Worm (Caenorhabditis elegans) whole organism, early embryonic: ENCODE results near the gene C34C6.9.

Experiments
- B0310.2 ChIP-seq: sonication (generic microtip); optimal IDR thresholded peaks from 2 replicates; lab custom pipeline; 2016; ENCODE audit warnings: mild to moderate bottlenecking, missing genetic modification characterization, missing compliant biosample characterization
- F13C5.2 ChIP-seq: sonication (generic microtip); optimal IDR thresholded peaks from 2 replicates; lab custom pipeline; 2017; ENCODE audit warnings: mild to moderate bottlenecking, missing genetic modification characterization, inconsistent platforms, missing compliant biosample characterization
- aly-1 ChIP-seq: sonication (generic microtip); optimal IDR thresholded peaks from 2 replicates; lab custom pipeline; 2016; ENCODE audit warnings: missing genetic modification characterization, missing compliant biosample characterization
- ama-1 ChIP-seq: fragments of 150-350 bp; optimal IDR thresholded peaks from 2 replicates; lab custom pipeline; 2014
- ceh-13 ChIP-seq: fragments of 200-800 bp; sonication (Bioruptor generic); optimal IDR thresholded peaks from 2 replicates; lab custom pipeline; 2018; ENCODE audit warnings: mild to moderate bottlenecking, missing genetic modification characterization, missing compliant biosample characterization
- ceh-36 ChIP-seq: sonication (generic microtip); optimal IDR thresholded peaks from 2 replicates; lab custom pipeline; 2016; ENCODE audit warnings: missing genetic modification characterization, inconsistent platforms, missing compliant biosample characterization
- ets-7 ChIP-seq: sonication (generic microtip); optimal IDR thresholded peaks from 2 replicates; lab custom pipeline; 2016; ENCODE audit warnings: missing genotype, missing genetic modification characterization, missing compliant biosample characterization
- flt-1 ChIP-seq: fragments of 200-800 bp; sonication (Bioruptor generic); IDR thresholded peaks from 2 replicates; pipeline ENCODE4 v1.3.6; 2022; ENCODE audit warnings: missing genetic modification characterization, missing compliant biosample characterization
- hmbx-1 ChIP-seq: sonication (generic microtip); optimal IDR thresholded peaks from 2 replicates; lab custom pipeline; 2016; ENCODE audit warnings: mild to moderate bottlenecking, missing genetic modification characterization, missing compliant biosample characterization
- hmg-4 ChIP-seq: fragments of 200-800 bp; sonication (Bioruptor generic); optimal IDR thresholded peaks from 2 replicates; lab custom pipeline; 2018; ENCODE audit warnings: mild to moderate bottlenecking, missing genetic modification characterization, missing compliant biosample characterization
- hnd-1 ChIP-seq: sonication (generic microtip); optimal IDR thresholded peaks from 2 replicates; lab custom pipeline; 2016; ENCODE audit warnings: missing genetic modification characterization, missing compliant biosample characterization
- pes-1 ChIP-seq: fragments of 200-800 bp; sonication (Bioruptor generic); IDR thresholded peaks from 2 replicates; pipeline ENCODE4 v1.3.6; 2022; ENCODE audit warnings: missing genetic modification reagents, missing genetic modification characterization, missing compliant biosample characterization
- scrt-1 ChIP-seq: fragments of 200-800 bp; sonication (Bioruptor generic); IDR thresholded peaks from 2 replicates; pipeline ENCODE4 v1.3.6; 2022; ENCODE audit warnings: missing genetic modification characterization, missing compliant biosample characterization
- sea-1 ChIP-seq: fragments of 200-800 bp; sonication (Bioruptor generic); conservative IDR thresholded peaks from 2 replicates; pipeline ENCODE4 v1.3.6; 2022; ENCODE audit warnings: missing genetic modification characterization, missing compliant biosample characterization
- tbx-11 ChIP-seq: fragments of 200-800 bp; sonication (Bioruptor generic); IDR thresholded peaks from 2 replicates; pipeline ENCODE4 v1.3.6; 2022; ENCODE audit warnings: missing genetic modification characterization, missing compliant biosample characterization
- tbx-37 ChIP-seq: fragments of 200-800 bp; sonication (Bioruptor generic); conservative IDR thresholded peaks from 2 replicates; pipeline ENCODE4 v1.3.6; 2022; ENCODE audit warnings: missing genetic modification reagents, missing genetic modification characterization, missing compliant biosample characterization
- tra-4 ChIP-seq: sonication (generic microtip); optimal IDR thresholded peaks from 2 replicates; lab custom pipeline; 2017; ENCODE audit warnings: missing genetic modification characterization, missing compliant biosample characterization

Gene C34C6.9

ce11 chrII:8716231-8716878 is 30.6 kb downstream of the C34C6.9 start, which contains the start of the genes cyn-11 and T01B7.5:
TSS of gene cyn-11 (minus strand) at chrII:8716281.
TSS of gene T01B7.5 (plus strand) at chrII:8716828.
- TF ChIP-seq flt-1 (GFP tag; lab: Robert Waterston, UW) (no peak), pes-1 (GFP tag; lab: Robert Waterston, UW) (no peak), F13C5.2 (tag; lab: Kevin White, UChicago) (peak; percentile 46), scrt-1 (GFP tag; lab: Robert Waterston, UW) (no peak), hmg-4 (GFP tag; lab: Kevin White, UChicago) (no peak), hmbx-1 (peak; percentile 20), aly-1 (tag; lab: Kevin White, UChicago) (no peak), B0310.2 (no peak), sea-1 (0 out of 2 replicates have a peak, but pooled peaks have one; percentile 29), tra-4 (no peak), ceh-13 (GFP tag; lab: Kevin White, UChicago) (no peak), tbx-37 (GFP tag; lab: Robert Waterston, UW) (no peak), ceh-36 (tag; lab: Kevin White, UChicago) (no peak), hnd-1 (tag; lab: Kevin White, UChicago) (peak; percentile 7), tbx-11 (GFP tag; lab: Robert Waterston, UW) (no peak), ets-7 (tag; lab: Kevin White, UChicago) (no peak), ama-1 (lab: Kevin White, UChicago) (no peak)

DNA sequence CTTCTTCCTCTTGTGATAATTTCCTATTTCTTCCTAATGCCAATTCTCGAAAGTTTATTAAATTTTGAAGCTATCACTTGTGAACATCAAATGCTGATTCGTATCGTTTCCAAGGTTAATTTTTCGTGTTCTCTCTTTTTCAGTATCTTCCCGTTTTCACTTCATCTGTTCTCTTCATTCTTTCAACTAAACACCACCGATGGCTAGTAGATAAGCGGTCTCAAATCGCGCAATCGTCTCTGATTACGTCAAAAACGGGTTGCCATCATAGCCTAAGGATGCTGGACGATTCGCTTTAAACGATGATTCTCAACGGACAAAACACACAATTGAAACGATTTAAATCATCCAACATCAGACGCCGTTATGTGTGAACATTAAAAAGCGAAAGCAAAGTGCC is 31.9 kb downstream of the C34C6.9 start:
- TF ChIP-seq ets-7 (tag; lab: Kevin White, UChicago) (no peak), hmg-4 (GFP tag; lab: Kevin White, UChicago) (no peak), F13C5.2 (tag; lab: Kevin White, UChicago) (no peak), hnd-1 (tag; lab: Kevin White, UChicago) (no peak), flt-1 (GFP tag; lab: Robert Waterston, UW) (no peak), tbx-11 (GFP tag; lab: Robert Waterston, UW) (no peak), ceh-36 (tag; lab: Kevin White, UChicago) (no peak), tra-4 (no peak), ceh-13 (GFP tag; lab: Kevin White, UChicago) (no peak), pes-1 (GFP tag; lab: Robert Waterston, UW) (no peak), hmbx-1 (no peak), scrt-1 (GFP tag; lab: Robert Waterston, UW) (no peak), B0310.2 (no peak), ama-1 (lab: Kevin White, UChicago) (no peak), tbx-37 (GFP tag; lab: Robert Waterston, UW) (no peak)

DNA sequence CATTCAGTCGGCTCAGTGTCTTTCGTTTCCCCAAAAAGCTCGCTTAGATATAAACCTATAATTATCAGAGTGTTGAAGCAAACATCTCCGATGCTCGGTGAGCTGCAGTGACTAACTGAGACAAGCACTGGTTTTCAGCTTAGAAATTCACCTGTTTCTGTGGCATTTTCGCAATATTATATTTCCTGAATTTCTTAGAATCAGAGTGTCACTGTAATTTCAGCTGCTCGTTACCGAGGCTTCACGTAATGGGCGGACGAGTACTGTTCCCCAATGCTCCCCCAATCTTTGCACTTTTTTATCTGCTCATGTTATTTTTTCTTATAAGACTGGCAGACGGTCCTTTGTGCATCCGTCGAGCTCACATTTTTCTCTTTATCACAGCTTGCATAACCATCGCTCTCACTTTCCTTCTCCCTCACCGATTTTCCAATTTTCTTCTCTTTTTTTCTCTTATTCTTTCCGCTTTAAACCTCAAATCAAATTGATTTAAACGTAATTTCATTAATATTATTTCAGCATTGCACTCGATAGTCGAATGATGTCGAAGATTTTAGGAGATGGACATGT is 36.3 kb downstream of the C34C6.9 start, which contains the start of gene trcs-2:
Gene trcs-2 (plus strand): TSS at position 520 of the 570 bp plus-strand sequence.
- TF ChIP-seq sea-1 (no peak), tbx-37 (GFP tag; lab: Robert Waterston, UW) (no peak)

DNA sequence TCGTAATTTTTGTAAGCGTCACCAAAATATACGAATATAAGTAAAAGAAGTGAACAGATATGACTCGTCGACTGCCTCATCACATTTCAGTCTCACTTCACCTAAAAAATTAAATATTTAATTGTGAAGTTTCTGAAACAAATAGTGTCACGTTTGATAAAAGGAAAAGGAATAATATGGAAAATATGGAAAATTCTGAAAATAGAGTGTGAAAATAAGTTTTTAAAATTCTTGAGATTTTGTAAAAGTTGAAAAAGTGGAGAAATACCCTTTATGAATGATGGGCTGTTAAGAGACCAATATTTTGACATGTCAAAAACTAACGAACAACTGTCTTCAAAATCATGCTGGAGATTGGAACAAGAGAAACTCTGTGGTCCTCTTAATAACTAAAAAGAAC is 41.0 kb downstream of the C34C6.9 start, which contains the start of gene T01B7.9:
Gene T01B7.9 (minus strand): TSS at position 101 of the 400 bp plus-strand sequence.
- TF ChIP-seq hmg-4 (GFP tag; lab: Kevin White, UChicago) (no peak), pes-1 (GFP tag; lab: Robert Waterston, UW) (no peak), ceh-36 (tag; lab: Kevin White, UChicago) (no peak), scrt-1 (GFP tag; lab: Robert Waterston, UW) (no peak), tbx-37 (GFP tag; lab: Robert Waterston, UW) (no peak), B0310.2 (no peak), flt-1 (GFP tag; lab: Robert Waterston, UW) (no peak), ets-7 (tag; lab: Kevin White, UChicago) (no peak)

ce11 chrII:8730281-8730680 is 44.6 kb downstream of the C34C6.9 start:
- TF ChIP-seq ceh-36 (tag; lab: Kevin White, UChicago) (no peak), ama-1 (lab: Kevin White, UChicago) (no peak), ets-7 (tag; lab: Kevin White, UChicago) (no peak)

- TF ChIP-seq tbx-11 (GFP tag; lab: Robert Waterston, UW) = no peak
- no peak for TF ChIP-seq flt-1 (GFP tag; lab: Robert Waterston, UW)
- no peak for TF ChIP-seq ama-1 (lab: Kevin White, UChicago)
- no peak for TF ChIP-seq ceh-13 (GFP tag; lab: Kevin White, UChicago)
- TF ChIP-seq pes-1 (GFP tag; lab: Robert Waterston, UW) = no peak
- no peak for TF ChIP-seq sea-1
- no peak for TF ChIP-seq hnd-1 (tag; lab: Kevin White, UChicago)
- TF ChIP-seq ceh-36 (tag; lab: Kevin White, UChicago) = no peak
- no peak for TF ChIP-seq hmbx-1
- no peak for TF ChIP-seq tra-4
- TF ChIP-seq F13C5.2 (tag; lab: Kevin White, UChicago) = no peak
Observed at ce11 chrII:8730960-8731693, 45.4 kb downstream of the C34C6.9 start.

ce11 chrII:8731736-8732229 is 46.1 kb downstream of the C34C6.9 start:
- TF ChIP-seq flt-1 (GFP tag; lab: Robert Waterston, UW) (no peak), ceh-13 (GFP tag; lab: Kevin White, UChicago) (no peak), hmg-4 (GFP tag; lab: Kevin White, UChicago) (no peak), scrt-1 (GFP tag; lab: Robert Waterston, UW) (no peak), B0310.2 (no peak), tra-4 (no peak), hnd-1 (tag; lab: Kevin White, UChicago) (no peak), ceh-36 (tag; lab: Kevin White, UChicago) (no peak), pes-1 (GFP tag; lab: Robert Waterston, UW) (no peak), F13C5.2 (tag; lab: Kevin White, UChicago) (no peak), ama-1 (lab: Kevin White, UChicago) (no peak), tbx-11 (GFP tag; lab: Robert Waterston, UW) (no peak), tbx-37 (GFP tag; lab: Robert Waterston, UW) (no peak), hmbx-1 (no peak)
